Worm (Caenorhabditis elegans) whole organism, L2 larva: ENCODE data around the gene cyp-33C1.

Source experiments
- C34F6.9 ChIP-seq: fragments of 150-350 bp; optimal IDR thresholded peaks from 2 replicates; lab custom pipeline; 2014; ENCODE audit warnings: missing biosample characterization, missing genetic modification characterization
- F13H6.1 ChIP-seq: sonication (generic microtip); optimal IDR thresholded peaks from 2 replicates; lab custom pipeline; 2016; ENCODE audit warnings: missing genetic modification characterization, missing compliant biosample characterization
- R02D3.7 ChIP-seq: fragments of 150-350 bp; optimal IDR thresholded peaks from 2 replicates; lab custom pipeline; 2014; ENCODE audit warnings: missing biosample characterization, missing genetic modification characterization
- Y55F3AM.14 ChIP-seq: fragments of 200-800 bp; sonication (Bioruptor generic); optimal IDR thresholded peaks from 2 replicates; lab custom pipeline; 2018; ENCODE audit warnings: mild to moderate bottlenecking, missing genetic modification characterization, missing compliant biosample characterization
- ZK546.5 ChIP-seq: sonication (generic microtip); optimal IDR thresholded peaks from 2 replicates; lab custom pipeline; 2017; ENCODE audit warnings: missing biosample characterization, missing genetic modification characterization
- alr-1 ChIP-seq: fragments of 150-350 bp; optimal IDR thresholded peaks from 2 replicates; lab custom pipeline; 2014; ENCODE audit warnings: missing biosample characterization, missing genetic modification characterization
- aly-2 ChIP-seq: fragments of 150-350 bp; optimal IDR thresholded peaks from 2 replicates; lab custom pipeline; 2014; ENCODE audit warnings: missing biosample characterization, missing genetic modification characterization
- ama-1 ChIP-seq: fragments of 150-350 bp; optimal IDR thresholded peaks from 2 replicates; lab custom pipeline; 2018; ENCODE audit warnings: inconsistent platforms
- ceh-16 ChIP-seq: fragments of 150-350 bp; optimal IDR thresholded peaks from 2 replicates; lab custom pipeline; 2014; ENCODE audit warnings: missing biosample characterization, missing genetic modification characterization
- crh-2 ChIP-seq: sonication (generic microtip); optimal IDR thresholded peaks from 2 replicates; lab custom pipeline; 2017; ENCODE audit warnings: missing biosample characterization, missing genetic modification characterization
- dmd-4 ChIP-seq: sonication (generic microtip); optimal IDR thresholded peaks from 2 replicates; lab custom pipeline; 2017; ENCODE audit warnings: missing biosample characterization, missing genetic modification characterization
- egl-27 ChIP-seq: sonication (generic microtip); optimal IDR thresholded peaks from 3 replicates; lab custom pipeline; 2017; ENCODE audit warnings: missing biosample characterization, missing genetic modification reagents, missing genetic modification characterization
- elt-1 ChIP-seq: fragments of 150-350 bp; optimal IDR thresholded peaks from 2 replicates; lab custom pipeline; 2014; ENCODE audit warnings: missing biosample characterization, missing genetic modification characterization
- fos-1 ChIP-seq: fragments of 150-350 bp; optimal IDR thresholded peaks from 2 replicates; lab custom pipeline; 2014; ENCODE audit warnings: missing biosample characterization, missing genetic modification characterization
- gmeb-1 ChIP-seq: fragments of 150-350 bp; optimal IDR thresholded peaks from 2 replicates; lab custom pipeline; 2014; ENCODE audit warnings: missing biosample characterization, missing genetic modification characterization
- lin-11 ChIP-seq: fragments of 150-350 bp; sonication (generic microtip); optimal IDR thresholded peaks from 2 replicates; lab custom pipeline; 2014; ENCODE audit warnings: missing biosample characterization, missing genetic modification characterization, inconsistent platforms, mixed read lengths
- lin-13 ChIP-seq: fragments of 150-350 bp; optimal IDR thresholded peaks from 2 replicates; lab custom pipeline; 2014; ENCODE audit warnings: missing biosample characterization, missing genetic modification reagents, missing genetic modification characterization
- lin-39 ChIP-seq: fragments of 150-350 bp; optimal IDR thresholded peaks from 2 replicates; lab custom pipeline; 2014; ENCODE audit warnings: missing biosample characterization, missing genetic modification reagents, missing genetic modification characterization
- lsy-2 ChIP-seq, 2 experiments: fragments of 150-350 bp in 1 of 2; sonication (generic microtip) in 1 of 2; optimal IDR thresholded peaks; 2 replicates each; lab custom pipeline; 2014 to 2017; ENCODE audit warnings: missing biosample characterization in 2 of 2, missing genetic modification characterization in 2 of 2
- mab-5 ChIP-seq: fragments of 150-350 bp; optimal IDR thresholded peaks from 2 replicates; lab custom pipeline; 2014; ENCODE audit warnings: missing biosample characterization, missing genetic modification characterization
- mdl-1 ChIP-seq, 2 experiments: fragments of 150-350 bp in 1 of 2; sonication (generic microtip) in 1 of 2; optimal IDR thresholded peaks; 2 replicates each; lab custom pipeline; 2017; ENCODE audit warnings: missing biosample characterization in 2 of 2, missing genetic modification characterization in 2 of 2
- nhr-11 ChIP-seq: fragments of 150-350 bp; optimal IDR thresholded peaks from 2 replicates; lab custom pipeline; 2014; ENCODE audit warnings: missing biosample characterization, missing genetic modification characterization
- nhr-129 ChIP-seq: fragments of 150-350 bp; optimal IDR thresholded peaks from 2 replicates; lab custom pipeline; 2014; ENCODE audit warnings: missing biosample characterization, missing genetic modification characterization
- nhr-23 ChIP-seq: fragments of 150-350 bp; optimal IDR thresholded peaks from 2 replicates; lab custom pipeline; 2014; ENCODE audit warnings: missing biosample characterization, missing genetic modification reagents, missing genetic modification characterization
- nhr-237 ChIP-seq: fragments of 150-350 bp; optimal IDR thresholded peaks from 2 replicates; lab custom pipeline; 2014; ENCODE audit warnings: missing biosample characterization, missing genetic modification characterization
- nhr-6 ChIP-seq: fragments of 150-350 bp; optimal IDR thresholded peaks from 2 replicates; lab custom pipeline; 2014; ENCODE audit warnings: missing biosample characterization, missing genetic modification characterization
- peb-1 ChIP-seq: fragments of 150-350 bp; optimal IDR thresholded peaks from 2 replicates; lab custom pipeline; 2014; ENCODE audit warnings: missing biosample characterization, missing genetic modification characterization
- sem-4 ChIP-seq: fragments of 150-350 bp; optimal IDR thresholded peaks from 2 replicates; lab custom pipeline; 2014; ENCODE audit warnings: missing biosample characterization, missing genetic modification reagents, missing genetic modification characterization
- skn-1 ChIP-seq: sonication (generic microtip); optimal IDR thresholded peaks from 2 replicates; lab custom pipeline; 2017; ENCODE audit warnings: missing biosample characterization, missing genetic modification characterization
- sma-3 ChIP-seq: sonication (generic microtip); optimal IDR thresholded peaks from 2 replicates; lab custom pipeline; 2016; ENCODE audit warnings: missing genetic modification reagents, missing genetic modification characterization, missing compliant biosample characterization
- sma-9 ChIP-seq, 2 experiments: fragments of 150-350 bp in 1 of 2; sonication (generic microtip) in 1 of 2; optimal IDR thresholded peaks; 2 replicates each; lab custom pipeline; 2014 to 2016; ENCODE audit warnings: missing genetic modification characterization in 2 of 2, mild to moderate bottlenecking in 1 of 2, missing biosample characterization in 1 of 2, missing compliant biosample characterization in 1 of 2, missing genetic modification reagents in 1 of 2, moderate library complexity in 1 of 2
- unc-39 ChIP-seq: fragments of 150-350 bp; optimal IDR thresholded peaks from 2 replicates; lab custom pipeline; 2014; ENCODE audit warnings: missing biosample characterization, missing genetic modification characterization
- unc-55 ChIP-seq: fragments of 150-350 bp; sonication (generic microtip); optimal IDR thresholded peaks from 3 replicates; lab custom pipeline; 2014; ENCODE audit warnings: missing biosample characterization, missing genetic modification reagents, missing genetic modification characterization
- unc-62 ChIP-seq: fragments of 150-350 bp; optimal IDR thresholded peaks from 2 replicates; lab custom pipeline; 2014; ENCODE audit warnings: missing biosample characterization, missing genetic modification reagents, missing genetic modification characterization
- zag-1 ChIP-seq: fragments of 150-350 bp; optimal IDR thresholded peaks from 2 replicates; lab custom pipeline; 2014; ENCODE audit warnings: missing biosample characterization, missing genetic modification characterization
- ztf-1 ChIP-seq: fragments of 200-800 bp; sonication (Bioruptor generic); conservative IDR thresholded peaks from 2 replicates; pipeline ENCODE4 v1.3.6; 2022; ENCODE audit warnings: missing genetic modification characterization, missing compliant biosample characterization
- ztf-11 ChIP-seq: sonication (generic microtip); optimal IDR thresholded peaks from 2 replicates; lab custom pipeline; 2017; ENCODE audit warnings: missing biosample characterization, missing genetic modification characterization
- ztf-4 ChIP-seq: fragments of 150-350 bp; optimal IDR thresholded peaks from 2 replicates; lab custom pipeline; 2014; ENCODE audit warnings: missing biosample characterization, missing genetic modification characterization

The cyp-33C1 gene

DNA sequence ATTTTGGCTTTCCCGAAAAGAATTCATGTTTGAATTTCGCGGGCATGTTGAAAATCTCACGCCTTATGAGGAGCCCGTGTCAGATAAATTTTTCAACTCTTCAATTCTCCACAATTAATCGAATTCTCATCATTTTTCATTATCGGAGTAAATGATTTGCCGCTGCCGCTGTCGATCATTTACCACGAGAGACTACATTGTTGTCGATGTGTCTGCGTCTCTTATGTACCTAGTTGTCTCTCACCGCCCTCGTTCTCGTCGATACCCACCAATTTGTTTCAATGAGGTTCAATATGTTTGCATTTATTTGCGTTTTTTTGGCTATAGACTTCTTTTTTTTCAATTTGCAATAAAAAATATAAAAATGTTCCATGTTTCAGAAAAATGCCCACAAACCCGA lies 12.8 kb downstream of the cyp-33C1 start, which contains the start of gene nhr-13:
TSS of gene nhr-13 (plus strand) at position 369 of the 400 bp plus-strand sequence.
- TF ChIP-seq mab-5 (tag; lab: Kevin White, UChicago) (no peak), gmeb-1 (tag; lab: Kevin White, UChicago) (peak; percentile 43), crh-2 (peak; percentile 13), lin-13 (GFP tag; lab: Kevin White, UChicago) (no peak), fos-1 (tag; lab: Kevin White, UChicago) (peak; percentile 15), sma-9 (GFP tag; optimal IDR thresholded peaks at IDR 0.05; lab: Kevin White, UChicago) (peak; percentile 32), sma-9 (tag; optimal IDR thresholded peaks at IDR 0.05; lab: Kevin White, UChicago) (no peak)

- no peak for TF ChIP-seq alr-1 (tag; lab: Kevin White, UChicago)
- TF ChIP-seq nhr-129 (tag; lab: Kevin White, UChicago), result no peak
- TF ChIP-seq unc-55, result no peak
- TF ChIP-seq ztf-11 (tag; lab: Kevin White, UChicago), result no peak
- TF ChIP-seq R02D3.7, result no peak
- no peak for TF ChIP-seq nhr-6 (tag; lab: Kevin White, UChicago)
- TF ChIP-seq ZK546.5, result no peak
- no peak for TF ChIP-seq lin-39 (tag; lab: Kevin White, UChicago)
- TF ChIP-seq lin-13 (GFP tag; lab: Kevin White, UChicago), result no peak
- no peak for TF ChIP-seq lin-11 (tag; lab: Kevin White, UChicago)
- no peak for TF ChIP-seq dmd-4 (tag; lab: Kevin White, UChicago)
- TF ChIP-seq C34F6.9 (tag; lab: Kevin White, UChicago), result no peak
- no peak for TF ChIP-seq nhr-237 (tag; lab: Kevin White, UChicago)
- no peak for TF ChIP-seq ama-1
- TF ChIP-seq, all 48 proteins: peak for 0
Observed at ce11 chrV:2199594-2199993, 20.3 kb downstream of the cyp-33C1 start.

DNA sequence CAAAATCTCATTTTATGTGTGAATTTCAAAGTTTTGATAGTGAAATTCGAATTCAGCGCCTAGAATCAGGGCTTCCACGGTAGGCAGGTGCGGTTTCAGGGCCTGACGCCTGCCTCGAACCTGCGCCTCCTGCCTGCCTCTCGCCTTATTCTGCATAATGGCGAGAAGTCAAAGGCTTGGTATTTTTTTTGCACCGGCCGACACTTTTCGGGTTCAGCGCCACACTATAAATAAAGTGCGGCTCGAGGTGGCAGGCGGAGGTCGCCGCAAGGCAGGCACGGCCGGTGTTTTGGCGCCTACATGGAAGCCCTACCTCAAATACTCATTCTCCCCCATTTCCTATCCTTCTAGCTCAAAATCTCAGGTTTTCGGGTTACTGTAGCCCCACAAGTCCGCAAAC lies 21.1 kb downstream of the cyp-33C1 start:
- TF ChIP-seq ztf-1 (no peak), ztf-4 (no peak), nhr-6 (tag; lab: Kevin White, UChicago) (no peak), unc-62 (GFP tag; lab: Kevin White, UChicago) (no peak), dmd-4 (tag; lab: Kevin White, UChicago) (no peak), gmeb-1 (tag; lab: Kevin White, UChicago) (no peak), zag-1 (no peak), fos-1 (tag; lab: Kevin White, UChicago) (no peak), lin-11 (tag; lab: Kevin White, UChicago) (no peak), Y55F3AM.14 (GFP tag; lab: Kevin White, UChicago) (no peak), lin-13 (GFP tag; lab: Kevin White, UChicago) (no peak), R02D3.7 (no peak), nhr-11 (tag; lab: Kevin White, UChicago) (no peak), lsy-2 (tag; optimal IDR thresholded peaks at IDR 0.05; lab: Kevin White, UChicago) (no peak), elt-1 (no peak), aly-2 (tag; lab: Kevin White, UChicago) (no peak), sma-3 (GFP tag; lab: Kevin White, UChicago) (no peak), nhr-23 (tag; lab: Kevin White, UChicago) (no peak), alr-1 (tag; lab: Kevin White, UChicago) (no peak)
- TF ChIP-seq, all 48 proteins: peak for 0

- TF ChIP-seq fos-1 (tag; lab: Kevin White, UChicago) (peak; percentile 5), ama-1 (no peak)
Observed at ce11 chrV:2201240-2201639, 21.9 kb downstream of the cyp-33C1 start, which contains the start of gene cyp-32B1. TSS of gene cyp-32B1 (minus strand) at chrV:2201415.

- TF ChIP-seq lin-39 (tag; lab: Kevin White, UChicago), result no peak
- TF ChIP-seq elt-1, result no peak
- TF ChIP-seq sma-9 (GFP tag; optimal IDR thresholded peaks at IDR 0.05; lab: Kevin White, UChicago), result no peak
- TF ChIP-seq sma-9 (tag; optimal IDR thresholded peaks at IDR 0.05; lab: Kevin White, UChicago), result no peak
- no peak for TF ChIP-seq C34F6.9 (tag; lab: Kevin White, UChicago)
- TF ChIP-seq F13H6.1 (tag; lab: Kevin White, UChicago), result no peak
- TF ChIP-seq peb-1 (tag; lab: Kevin White, UChicago), result no peak
- TF ChIP-seq nhr-11 (tag; lab: Kevin White, UChicago), result no peak
- no peak for TF ChIP-seq skn-1 (tag; lab: Kevin White, UChicago)
- TF ChIP-seq ceh-16, result no peak
- no peak for TF ChIP-seq unc-62 (GFP tag; lab: Kevin White, UChicago)
- TF ChIP-seq mdl-1 (tag; optimal IDR thresholded peaks at IDR 0.05; lab: Kevin White, UChicago), result no peak
- no peak for TF ChIP-seq ztf-11 (tag; lab: Kevin White, UChicago)
- TF ChIP-seq egl-27 (tag; lab: Kevin White, UChicago), result no peak
- no peak for TF ChIP-seq unc-39 (tag; lab: Kevin White, UChicago)
- TF ChIP-seq R02D3.7, result no peak
- TF ChIP-seq sma-3 (GFP tag; lab: Kevin White, UChicago), result no peak
- TF ChIP-seq sem-4 (tag; lab: Kevin White, UChicago), result no peak
- no peak for TF ChIP-seq zag-1
Observed at ce11 chrV:2204080-2204479, 24.8 kb downstream of the cyp-33C1 start, which contains the start of gene cyp-33C12. TSS of gene cyp-33C12 (minus strand) at chrV:2204400.
